Worm (Caenorhabditis elegans): ENCODE data around the gene pafo-1.

DNA sequence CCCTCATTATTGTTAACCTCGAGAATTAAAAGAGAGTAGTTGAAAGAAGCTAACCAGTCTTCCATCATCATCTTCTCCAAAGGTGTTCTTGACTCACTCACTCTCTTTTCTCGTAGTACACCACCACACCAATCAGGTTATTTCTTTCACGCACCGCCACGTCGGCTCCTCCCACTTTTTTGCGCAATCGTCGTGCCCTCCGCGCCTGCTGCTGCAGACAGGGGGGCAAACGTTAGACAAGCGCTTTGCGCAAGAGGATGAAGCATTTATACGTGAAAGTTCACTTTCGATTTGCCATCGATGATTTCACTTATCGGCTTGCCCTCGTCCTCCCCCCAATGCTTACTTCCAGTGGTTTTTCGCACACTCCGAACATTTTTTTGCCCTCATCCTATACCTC lies 3.8 kb downstream of the pafo-1 start:
- TF ChIP-seq pax-1 (tag; optimal IDR thresholded peaks at IDR 0.05) (no peak), ttx-3 (tag; optimal IDR thresholded peaks at IDR 0.05) (no peak), pag-3 (tag; optimal IDR thresholded peaks at IDR 0.05; ENCODE audit: borderline replicate concordance) (no peak), sdc-2 (tag; optimal IDR thresholded peaks at IDR 0.05) (no peak), sox-4 (tag; optimal IDR thresholded peaks at IDR 0.05) (no peak)

All from whole organism, late embryonic.